Worm (Caenorhabditis elegans) whole organism, L4/young adult: ENCODE results near the gene elli-1.

Experiments used
- dao-5 ChIP-seq: sonication (generic microtip); optimal IDR thresholded peaks from 2 replicates; lab custom pipeline; 2016; ENCODE audit warnings: missing genotype, missing genetic modification characterization, moderate library complexity, missing compliant biosample characterization
- him-1 ChIP-seq: sonication (generic microtip); optimal IDR thresholded peaks from 2 replicates; lab custom pipeline; 2016; ENCODE audit warnings: missing genotype, missing genetic modification reagents, missing genetic modification characterization, missing compliant biosample characterization

DNA sequence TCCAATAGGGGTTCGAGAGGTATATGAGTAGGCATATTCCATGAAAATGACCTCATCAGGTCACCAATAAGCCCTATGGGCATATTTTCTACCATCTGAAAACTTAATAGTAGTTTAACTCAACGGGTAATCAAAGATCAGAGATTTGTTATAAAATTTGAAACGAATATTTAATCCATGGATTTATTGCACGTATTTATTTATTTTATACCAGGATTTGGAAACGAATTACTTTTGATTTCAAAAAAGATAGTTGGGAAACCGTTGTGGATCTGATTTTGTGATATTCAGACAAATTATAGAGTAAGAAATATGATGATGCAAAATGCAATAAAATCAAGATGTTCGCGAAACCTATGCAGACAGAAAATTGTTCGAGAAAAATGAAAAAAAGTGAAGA lies 38.2 kb upstream of the elli-1 start, which contains the start of gene C33D9.3:
- no peak for TF ChIP-seq him-1 (tag; lab: Kevin White, UChicago)
- no peak for TF ChIP-seq dao-5 (tag; lab: Kevin White, UChicago)
